Worm (Caenorhabditis elegans) whole organism, L3 larva: Measurements from ENCODE around the gene T28A8.6.
A peak's percentile ranks its signal among the peaks of the same experiment; 100 is the strongest.

Source experiments
- ama-1 ChIP-seq: fragments of 150-350 bp; optimal IDR thresholded peaks from 2 replicates; lab custom pipeline; 2018
- ceh-28 ChIP-seq: fragments of 150-350 bp; optimal IDR thresholded peaks from 2 replicates; lab custom pipeline; 2014; ENCODE audit warnings: missing biosample characterization, missing genetic modification reagents, missing genetic modification characterization
- daf-12 ChIP-seq: fragments of 150-350 bp; optimal IDR thresholded peaks from 2 replicates; lab custom pipeline; 2014; ENCODE audit warnings: missing biosample characterization, missing genetic modification reagents, missing genetic modification characterization
- egl-5 ChIP-seq: fragments of 150-350 bp; optimal IDR thresholded peaks from 2 replicates; lab custom pipeline; 2017; ENCODE audit warnings: missing biosample characterization, missing genetic modification reagents, missing genetic modification characterization, inconsistent platforms
- elt-1 ChIP-seq: fragments of 150-350 bp; optimal IDR thresholded peaks from 2 replicates; lab custom pipeline; 2014; ENCODE audit warnings: missing biosample characterization, missing genetic modification characterization
- elt-2 ChIP-seq: sonication (generic microtip); optimal IDR thresholded peaks from 2 replicates; lab custom pipeline; 2016; ENCODE audit warnings: missing genetic modification reagents, mild to moderate bottlenecking, missing genetic modification characterization, missing compliant biosample characterization
- fkh-2 ChIP-seq: fragments of 150-350 bp; optimal IDR thresholded peaks from 2 replicates; lab custom pipeline; 2014; ENCODE audit warnings: missing biosample characterization, missing genetic modification reagents, missing genetic modification characterization
- hmg-11 ChIP-seq: sonication (generic microtip); optimal IDR thresholded peaks from 2 replicates; lab custom pipeline; 2016; ENCODE audit warnings: missing genetic modification characterization, missing compliant biosample characterization
- mdl-1 ChIP-seq: fragments of 150-350 bp; optimal IDR thresholded peaks from 2 replicates; lab custom pipeline; 2014; ENCODE audit warnings: missing biosample characterization, missing genetic modification characterization
- nfya-1 ChIP-seq: sonication (generic microtip); optimal IDR thresholded peaks from 2 replicates; lab custom pipeline; 2017; ENCODE audit warnings: missing genetic modification characterization, mild to moderate bottlenecking, missing compliant biosample characterization, antibody characterized with exemption, moderate library complexity; ENCODE audit not compliant: insufficient read depth
- nhr-11 ChIP-seq: fragments of 150-350 bp; optimal IDR thresholded peaks from 2 replicates; lab custom pipeline; 2014; ENCODE audit warnings: missing biosample characterization, missing genetic modification characterization
- nhr-12 ChIP-seq: fragments of 150-350 bp; optimal IDR thresholded peaks from 2 replicates; lab custom pipeline; 2014; ENCODE audit warnings: missing biosample characterization, missing genetic modification characterization
- nhr-23 ChIP-seq: fragments of 150-350 bp; optimal IDR thresholded peaks from 2 replicates; lab custom pipeline; 2014; ENCODE audit warnings: missing biosample characterization, missing genetic modification reagents, missing genetic modification characterization
- nhr-237 ChIP-seq: fragments of 150-350 bp; optimal IDR thresholded peaks from 2 replicates; lab custom pipeline; 2014; ENCODE audit warnings: missing biosample characterization, missing genetic modification characterization
- nhr-25 ChIP-seq: sonication (generic microtip); optimal IDR thresholded peaks from 2 replicates; lab custom pipeline; 2017; ENCODE audit warnings: missing biosample characterization, missing genetic modification characterization
- nhr-28 ChIP-seq: fragments of 150-350 bp; optimal IDR thresholded peaks from 2 replicates; lab custom pipeline; 2014; ENCODE audit warnings: missing biosample characterization, missing genetic modification characterization
- nhr-43 ChIP-seq: sonication (generic microtip); optimal IDR thresholded peaks from 2 replicates; lab custom pipeline; 2016; ENCODE audit warnings: mild to moderate bottlenecking, missing genetic modification characterization, missing compliant biosample characterization; ENCODE audit not compliant: poor library complexity, severe bottlenecking
- nhr-67 ChIP-seq: fragments of 150-350 bp; optimal IDR thresholded peaks from 2 replicates; lab custom pipeline; 2014; ENCODE audit warnings: missing biosample characterization, missing genetic modification characterization
- nhr-76 ChIP-seq: fragments of 150-350 bp; sonication (generic microtip); optimal IDR thresholded peaks from 5 replicates; lab custom pipeline; 2014; ENCODE audit warnings: missing biosample characterization, missing genetic modification characterization
- pha-4 ChIP-seq: fragments of 150-350 bp; optimal IDR thresholded peaks from 2 replicates; lab custom pipeline; 2014; ENCODE audit warnings: missing biosample characterization, missing genetic modification reagents, missing genetic modification characterization
- pqm-1 ChIP-seq: fragments of 150-350 bp; optimal IDR thresholded peaks from 2 replicates; lab custom pipeline; 2017; ENCODE audit warnings: missing biosample characterization, missing genetic modification characterization, inconsistent platforms
- snpc-4 ChIP-seq: fragments of 150-350 bp; optimal IDR thresholded peaks from 2 replicates; lab custom pipeline; 2014; ENCODE audit warnings: missing biosample characterization, missing genetic modification characterization
- tbx-2 ChIP-seq: sonication (generic microtip); optimal IDR thresholded peaks from 2 replicates; lab custom pipeline; 2016; ENCODE audit warnings: mild to moderate bottlenecking, missing genetic modification characterization, missing compliant biosample characterization
- unc-62 ChIP-seq: fragments of 150-350 bp; sonication (generic microtip); optimal IDR thresholded peaks from 4 replicates; lab custom pipeline; 2014; ENCODE audit warnings: missing biosample characterization, missing genetic modification reagents, missing genetic modification characterization
- ztf-11 ChIP-seq: fragments of 150-350 bp; optimal IDR thresholded peaks from 2 replicates; lab custom pipeline; 2014; ENCODE audit warnings: missing biosample characterization, missing genetic modification characterization

T28A8.6 gene

DNA sequence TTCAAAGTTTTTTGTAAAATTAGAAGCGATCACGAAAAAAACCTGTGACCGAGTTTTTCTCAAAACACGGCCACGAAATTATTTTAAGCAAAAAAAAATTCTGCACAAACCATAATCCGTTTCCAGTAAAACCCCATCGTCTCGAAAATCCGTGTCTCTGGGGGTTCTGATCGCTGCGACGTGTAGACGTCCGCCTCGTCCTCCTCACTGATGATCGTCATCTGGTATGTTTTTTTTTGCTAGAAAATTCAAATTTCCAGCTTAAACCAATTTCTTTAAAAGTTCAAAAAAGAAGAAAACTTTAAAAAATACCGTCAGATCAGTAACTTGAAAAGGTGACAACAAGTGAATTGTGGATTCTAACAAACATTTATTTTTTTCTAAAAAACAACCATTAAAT lies 47.5 kb downstream of the T28A8.6 start, which contains the start of gene Y76A2B.4:
Y76A2B.4 (minus strand) TSS at position 241 of the 400 bp plus-strand sequence.
- TF ChIP-seq nhr-25 (tag; lab: Kevin White, UChicago) (peak; percentile 42), nhr-12 (tag; lab: Kevin White, UChicago) (no peak), ama-1 (peak; percentile 78), mdl-1 (tag; lab: Kevin White, UChicago) (no peak), nhr-43 (tag; lab: Kevin White, UChicago) (peak; percentile 19)

DNA sequence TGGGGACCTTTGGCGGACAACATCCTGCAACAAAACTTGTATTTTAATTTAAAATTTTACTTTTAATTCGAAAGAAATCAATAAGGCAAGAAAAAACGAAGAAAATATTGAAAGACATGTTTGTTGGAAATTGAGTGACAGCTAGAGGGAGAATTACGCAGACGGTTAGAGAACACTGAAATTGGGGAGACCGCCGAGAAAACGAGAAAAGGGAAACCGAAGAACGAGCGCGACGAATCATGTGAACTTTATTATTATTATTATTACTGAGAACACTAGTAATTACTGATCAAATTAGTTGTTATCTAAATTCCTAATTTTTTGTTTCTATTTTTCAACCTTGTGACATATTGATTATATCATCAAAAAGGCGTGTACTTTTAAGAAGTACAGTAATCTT lies 50.0 kb downstream of the T28A8.6 start, which contains the start of gene mmad-1:
mmad-1 (minus strand) TSS at position 24 of the 400 bp plus-strand sequence.
- TF ChIP-seq pqm-1 (tag; lab: Kevin White, UChicago) (peak; percentile 47), unc-62 (GFP tag; lab: Kevin White, UChicago) (peak; percentile 85), elt-2 (tag; lab: Kevin White, UChicago) (peak; percentile 79), nhr-237 (tag; lab: Kevin White, UChicago) (no peak), hmg-11 (tag; lab: Kevin White, UChicago) (peak; percentile 2), pha-4 (tag; lab: Kevin White, UChicago) (peak; percentile 76), fkh-2 (tag; lab: Kevin White, UChicago) (no peak), nhr-67 (tag; lab: Kevin White, UChicago) (no peak), nhr-76 (no peak), daf-12 (tag; lab: Kevin White, UChicago) (no peak), snpc-4 (tag; lab: Kevin White, UChicago) (peak; percentile 9), nfya-1 (tag; lab: Kevin White, UChicago) (peak; percentile 72), egl-5 (tag; lab: Kevin White, UChicago) (peak; percentile 64), nhr-11 (tag; lab: Kevin White, UChicago) (no peak), nhr-23 (peak; percentile 26), tbx-2 (no peak), ztf-11 (tag; lab: Kevin White, UChicago) (no peak), ceh-28 (tag; lab: Kevin White, UChicago) (peak; percentile 13)

DNA sequence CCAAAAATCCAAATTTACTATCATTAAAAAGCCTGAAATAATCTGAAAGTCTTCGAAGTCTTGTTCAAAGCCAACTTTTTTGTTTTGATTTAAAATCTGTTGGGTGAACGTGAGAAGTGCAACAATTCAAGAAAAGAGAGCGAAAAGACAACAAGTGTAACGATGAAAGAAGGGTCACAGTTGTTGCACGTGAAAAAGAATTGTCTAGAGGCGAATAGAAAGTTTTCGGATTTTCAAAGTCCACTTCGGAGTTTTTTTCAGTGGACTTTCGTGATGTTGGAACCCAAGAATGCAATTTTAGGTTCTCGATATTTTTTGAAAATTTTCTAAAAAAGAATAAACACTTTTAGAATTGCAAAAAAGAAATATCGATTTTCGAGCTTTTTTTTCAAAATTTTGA lies 51.0 kb downstream of the T28A8.6 start:
- TF ChIP-seq nfya-1 (tag; lab: Kevin White, UChicago) = peak; percentile 18
- TF ChIP-seq elt-1 = no peak
- TF ChIP-seq elt-2 (tag; lab: Kevin White, UChicago) = no peak
- TF ChIP-seq nhr-28 = no peak
- TF ChIP-seq ama-1 = peak; percentile 12
